Worm (Caenorhabditis elegans) whole organism, L1 larva: Measurements from ENCODE around the gene gop-2.

Experiments used
- C04F5.9 ChIP-seq: sonication (generic microtip); optimal IDR thresholded peaks from 2 replicates; lab custom pipeline; 2016; ENCODE audit warnings: missing genetic modification characterization, missing compliant biosample characterization
- C16A3.4 ChIP-seq: fragments of 150-350 bp; optimal IDR thresholded peaks from 2 replicates; lab custom pipeline; 2014; ENCODE audit warnings: missing biosample characterization, missing genetic modification characterization
- alr-1 ChIP-seq: fragments of 200-800 bp; sonication (Bioruptor generic); optimal IDR thresholded peaks from 2 replicates; lab custom pipeline; 2018; ENCODE audit warnings: borderline replicate concordance, mild to moderate bottlenecking, missing genetic modification characterization, missing compliant biosample characterization
- aly-2 ChIP-seq: fragments of 150-350 bp; optimal IDR thresholded peaks from 2 replicates; lab custom pipeline; 2014; ENCODE audit warnings: missing biosample characterization, missing genetic modification characterization
- ceh-8 ChIP-seq: fragments of 200-800 bp; sonication (Bioruptor generic); optimal IDR thresholded peaks from 2 replicates; lab custom pipeline; 2018; ENCODE audit warnings: mild to moderate bottlenecking, missing genetic modification characterization, moderate library complexity, missing compliant biosample characterization
- ces-1 ChIP-seq: fragments of 150-350 bp; optimal IDR thresholded peaks from 2 replicates; lab custom pipeline; 2014; ENCODE audit warnings: missing biosample characterization, missing genetic modification reagents, missing genetic modification characterization
- dpl-1 ChIP-seq, 3 experiments: fragments of 150-350 bp in 2 of 3; sonication (generic microtip) in 1 of 3; optimal IDR thresholded peaks; 2 replicates each; lab custom pipeline; 2014 to 2017; ENCODE audit warnings: missing biosample characterization in 3 of 3, missing genetic modification characterization in 3 of 3, missing genetic modification reagents in 3 of 3
- dsc-1 ChIP-seq: sonication (generic microtip); optimal IDR thresholded peaks from 2 replicates; lab custom pipeline; 2016; ENCODE audit warnings: mild to moderate bottlenecking, missing genetic modification characterization, missing compliant biosample characterization
- efl-3 ChIP-seq: fragments of 200-800 bp; sonication (Bioruptor generic); optimal IDR thresholded peaks from 2 replicates; lab custom pipeline; 2018; ENCODE audit warnings: mild to moderate bottlenecking, missing genetic modification characterization, missing compliant biosample characterization
- elt-2 ChIP-seq: sonication (generic microtip); optimal IDR thresholded peaks from 2 replicates; lab custom pipeline; 2016; ENCODE audit warnings: missing genetic modification characterization, mild to moderate bottlenecking, inconsistent platforms, missing compliant biosample characterization, missing genetic modification reagents
- elt-3 ChIP-seq, 6 experiments: fragments of 150-350 bp in 1 of 6; sonication (generic microtip); optimal IDR thresholded peaks; 2 replicates each; lab custom pipeline; 2017 to 2018; ENCODE audit warnings: missing biosample characterization in 6 of 6, missing genetic modification characterization in 6 of 6, inconsistent platforms in 1 of 6
- fos-1 ChIP-seq: fragments of 150-350 bp; optimal IDR thresholded peaks from 2 replicates; lab custom pipeline; 2014; ENCODE audit warnings: missing biosample characterization, missing genetic modification characterization
- hpl-2 ChIP-seq: fragments of 150-350 bp; optimal IDR thresholded peaks from 2 replicates; lab custom pipeline; 2014; ENCODE audit warnings: missing biosample characterization, missing genetic modification reagents, missing genetic modification characterization
- isw-1 ChIP-seq: fragments of 200-800 bp; sonication (Bioruptor generic); IDR thresholded peaks from 2 replicates; pipeline ENCODE4 v1.3.6; 2022; ENCODE audit warnings: missing genetic modification characterization, missing compliant biosample characterization
- jun-1 ChIP-seq: fragments of 150-350 bp; optimal IDR thresholded peaks from 2 replicates; lab custom pipeline; 2014; ENCODE audit warnings: missing biosample characterization, missing genetic modification reagents, missing genetic modification characterization
- lin-14 ChIP-seq: fragments of 200-800 bp; sonication (Bioruptor generic); optimal IDR thresholded peaks from 2 replicates; lab custom pipeline; 2018; ENCODE audit warnings: mild to moderate bottlenecking, missing genetic modification characterization, moderate library complexity, missing compliant biosample characterization
- lin-15B ChIP-seq: fragments of 150-350 bp; sonication (generic microtip); optimal IDR thresholded peaks from 3 replicates; lab custom pipeline; 2014; ENCODE audit warnings: missing biosample characterization, missing genetic modification characterization
- lin-39 ChIP-seq: fragments of 150-350 bp; optimal IDR thresholded peaks from 2 replicates; lab custom pipeline; 2014; ENCODE audit warnings: missing biosample characterization, missing genetic modification reagents, missing genetic modification characterization
- lir-3 ChIP-seq: sonication (generic microtip); optimal IDR thresholded peaks from 2 replicates; lab custom pipeline; 2016; ENCODE audit warnings: mild to moderate bottlenecking, missing genetic modification characterization, moderate library complexity, missing compliant biosample characterization; ENCODE audit not compliant: poor library complexity
- lsy-2 ChIP-seq, 2 experiments: fragments of 150-350 bp; optimal IDR thresholded peaks; 2 replicates each; lab custom pipeline; 2014; ENCODE audit warnings: missing biosample characterization in 2 of 2, missing genetic modification characterization in 2 of 2
- mab-9 ChIP-seq: fragments of 200-800 bp; sonication (Bioruptor generic); IDR thresholded peaks from 2 replicates; pipeline ENCODE4 v1.3.6; 2022; ENCODE audit warnings: missing genetic modification reagents, missing genetic modification characterization, missing compliant biosample characterization
- mdl-1 ChIP-seq, 2 experiments: fragments of 150-350 bp; optimal IDR thresholded peaks; 2 replicates each; lab custom pipeline; 2014 to 2017; ENCODE audit warnings: missing biosample characterization in 2 of 2, missing genetic modification characterization in 2 of 2, inconsistent platforms in 1 of 2
- mef-2 ChIP-seq: fragments of 150-350 bp; optimal IDR thresholded peaks from 2 replicates; lab custom pipeline; 2014; ENCODE audit warnings: missing biosample characterization, missing genetic modification characterization
- nhr-237 ChIP-seq: fragments of 150-350 bp; optimal IDR thresholded peaks from 2 replicates; lab custom pipeline; 2014; ENCODE audit warnings: missing biosample characterization, missing genetic modification characterization
- nhr-47 ChIP-seq: sonication (generic microtip); optimal IDR thresholded peaks from 2 replicates; lab custom pipeline; 2016; ENCODE audit warnings: mild to moderate bottlenecking, missing genetic modification characterization, moderate library complexity, missing compliant biosample characterization
- nhr-84 ChIP-seq: sonication (generic microtip); optimal IDR thresholded peaks from 2 replicates; lab custom pipeline; 2017; ENCODE audit warnings: missing biosample characterization, missing genetic modification characterization
- nhr-90 ChIP-seq: sonication (generic microtip); optimal IDR thresholded peaks from 2 replicates; lab custom pipeline; 2016; ENCODE audit warnings: mild to moderate bottlenecking, missing genetic modification characterization, missing compliant biosample characterization; ENCODE audit not compliant: poor library complexity
- pag-3 ChIP-seq: sonication (generic microtip); optimal IDR thresholded peaks from 2 replicates; lab custom pipeline; 2017; ENCODE audit warnings: missing genetic modification characterization, mild to moderate bottlenecking, missing compliant biosample characterization, antibody characterized with exemption, borderline replicate concordance; ENCODE audit not compliant: insufficient read depth
- pax-3 ChIP-seq: fragments of 200-800 bp; sonication (Bioruptor generic); optimal IDR thresholded peaks from 2 replicates; lab custom pipeline; 2018; ENCODE audit warnings: mild to moderate bottlenecking, missing genetic modification characterization, moderate library complexity, missing compliant biosample characterization
- pqm-1 ChIP-seq: sonication (generic microtip); optimal IDR thresholded peaks from 3 replicates; lab custom pipeline; 2017; ENCODE audit warnings: missing biosample characterization, missing genetic modification characterization
- skn-1 ChIP-seq: fragments of 150-350 bp; optimal IDR thresholded peaks from 2 replicates; lab custom pipeline; 2014; ENCODE audit warnings: missing biosample characterization, missing genetic modification characterization
- snpc-4 ChIP-seq: fragments of 150-350 bp; optimal IDR thresholded peaks from 2 replicates; lab custom pipeline; 2014; ENCODE audit warnings: missing biosample characterization, missing genetic modification characterization
- sup-37 ChIP-seq: fragments of 200-800 bp; sonication (Bioruptor generic); optimal IDR thresholded peaks from 2 replicates; lab custom pipeline; 2018; ENCODE audit warnings: mild to moderate bottlenecking, missing genetic modification characterization, missing compliant biosample characterization
- swsn-7 ChIP-seq: sonication (generic microtip); optimal IDR thresholded peaks from 2 replicates; lab custom pipeline; 2016; ENCODE audit warnings: missing genetic modification characterization, missing compliant biosample characterization
- tlp-1 ChIP-seq: fragments of 150-350 bp; optimal IDR thresholded peaks from 2 replicates; lab custom pipeline; 2014; ENCODE audit warnings: missing biosample characterization, missing genetic modification characterization
- unc-130 ChIP-seq: fragments of 150-350 bp; optimal IDR thresholded peaks from 2 replicates; lab custom pipeline; 2017; ENCODE audit warnings: missing biosample characterization, missing genetic modification characterization, inconsistent platforms
- unc-30 ChIP-seq: sonication (generic microtip); optimal IDR thresholded peaks from 2 replicates; lab custom pipeline; 2017; ENCODE audit warnings: missing biosample characterization, missing genetic modification characterization
- unc-62 ChIP-seq: fragments of 150-350 bp; optimal IDR thresholded peaks from 2 replicates; lab custom pipeline; 2014; ENCODE audit warnings: missing biosample characterization, missing genetic modification reagents, missing genetic modification characterization
- unc-86 ChIP-seq: sonication (generic microtip); optimal IDR thresholded peaks from 2 replicates; lab custom pipeline; 2016; ENCODE audit warnings: missing genetic modification characterization, missing compliant biosample characterization
- vab-15 ChIP-seq: sonication (generic microtip); optimal IDR thresholded peaks from 2 replicates; lab custom pipeline; 2017; ENCODE audit warnings: missing genotype, mild to moderate bottlenecking, missing genetic modification characterization, missing compliant biosample characterization
- zag-1 ChIP-seq: fragments of 150-350 bp; optimal IDR thresholded peaks from 2 replicates; lab custom pipeline; 2014; ENCODE audit warnings: missing biosample characterization, missing genetic modification characterization
- ztf-11 ChIP-seq, 2 experiments: sonication (generic microtip); optimal IDR thresholded peaks; 2 replicates each; lab custom pipeline; 2016 to 2017; ENCODE audit warnings: missing genetic modification characterization in 2 of 2, missing biosample characterization in 1 of 2, missing compliant biosample characterization in 1 of 2
- ztf-4 ChIP-seq: fragments of 150-350 bp; optimal IDR thresholded peaks from 2 replicates; lab custom pipeline; 2014; ENCODE audit warnings: missing biosample characterization, missing genetic modification characterization

Gene gop-2

ce11 chrIII:5217511-5217910, 41.3 kb upstream of the gop-2 start, which contains the start of gene cutl-19:
Gene cutl-19 (minus strand): TSS chrIII:5217611.
- TF ChIP-seq aly-2 (tag; lab: Kevin White, UChicago) (no peak), pax-3 (tag; lab: Kevin White, UChicago) (no peak), ztf-11 (tag; optimal IDR thresholded peaks at IDR 0.05; lab: Kevin White, UChicago) (no peak), snpc-4 (tag; lab: Kevin White, UChicago) (no peak), alr-1 (tag; lab: Kevin White, UChicago) (no peak), nhr-47 (no peak), ces-1 (GFP tag; lab: Kevin White, UChicago) (no peak), isw-1 (GFP tag; lab: Robert Waterston, UW) (no peak), mef-2 (tag; lab: Kevin White, UChicago) (no peak), C04F5.9 (no peak), lir-3 (tag; lab: Kevin White, UChicago) (no peak), lin-15B (tag; lab: Kevin White, UChicago) (no peak), dsc-1 (tag; lab: Kevin White, UChicago) (no peak), lin-14 (GFP tag; lab: Kevin White, UChicago) (no peak), unc-130 (tag; lab: Kevin White, UChicago) (no peak), pag-3 (tag; lab: Kevin White, UChicago) (no peak), elt-2 (tag; lab: Kevin White, UChicago) (no peak), unc-86 (tag; lab: Kevin White, UChicago) (no peak), zag-1 (tag; lab: Kevin White, UChicago) (no peak), elt-3 (tag; optimal IDR thresholded peaks at IDR 0.05; lab: Kevin White, UChicago) (no peak)
- TF ChIP-seq, all 84 proteins: peak for 0

DNA sequence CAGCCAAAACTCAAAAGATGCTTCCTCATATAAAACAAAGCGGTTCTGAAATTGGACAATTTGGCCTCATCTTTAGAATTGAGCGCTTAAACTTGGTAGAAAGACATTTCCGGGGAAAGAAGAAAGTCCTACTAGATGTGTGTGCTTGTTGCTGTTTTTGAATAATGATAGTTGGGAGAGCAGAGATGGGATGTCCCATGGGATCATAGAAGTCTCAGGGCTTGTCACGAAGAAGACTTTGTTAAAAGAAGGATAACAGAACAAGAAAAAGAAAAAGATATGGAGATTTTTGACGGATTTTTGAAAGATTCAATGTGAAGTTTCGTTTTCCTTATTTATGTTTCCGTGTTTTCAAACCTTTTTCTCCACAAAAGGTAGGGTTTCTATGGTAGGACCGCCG, 40.1 kb upstream of the gop-2 start, which contains the start of gene ZC155.2:
Gene ZC155.2, plus strand, starts transcription at position 301 of the 400 bp plus-strand sequence.
- TF ChIP-seq fos-1 (no peak), elt-2 (tag; lab: Kevin White, UChicago) (no peak), C16A3.4 (tag; lab: Kevin White, UChicago) (no peak), pag-3 (tag; lab: Kevin White, UChicago) (no peak), efl-3 (GFP tag; lab: Kevin White, UChicago) (no peak), pqm-1 (tag; lab: Kevin White, UChicago) (no peak), jun-1 (tag; lab: Kevin White, UChicago) (no peak), nhr-84 (tag; lab: Kevin White, UChicago) (no peak), skn-1 (tag; lab: Kevin White, UChicago) (no peak), unc-30 (tag; lab: Kevin White, UChicago) (no peak), mdl-1 (tag; optimal IDR thresholded peaks at IDR 0.05; lab: Kevin White, UChicago) (no peak), swsn-7 (tag; lab: Kevin White, UChicago) (no peak), lin-39 (tag; lab: Kevin White, UChicago) (no peak)

ce11 chrIII:5221820-5222219, 37.0 kb upstream of the gop-2 start:
- TF ChIP-seq vab-15 (tag; lab: Kevin White, UChicago) (no peak), nhr-90 (no peak), ztf-4 (tag; lab: Kevin White, UChicago) (no peak), mab-9 (GFP tag; lab: Robert Waterston, UW) (no peak), nhr-237 (tag; lab: Kevin White, UChicago) (no peak), ceh-8 (GFP tag; lab: Kevin White, UChicago) (no peak), lsy-2 (tag; optimal IDR thresholded peaks at IDR 0.05; lab: Kevin White, UChicago) (no peak), tlp-1 (tag; lab: Kevin White, UChicago) (no peak), dpl-1 (GFP tag; optimal IDR thresholded peaks at IDR 0.05; lab: Kevin White, UChicago) (no peak), sup-37 (no peak), hpl-2 (no peak), unc-62 (no peak)
